Worm (Caenorhabditis elegans) whole organism, mixed stage, embryonic: ENCODE measurements around the gene twk-14.

Experiments used
- ces-1 ChIP-seq: fragments of 150-350 bp; optimal IDR thresholded peaks from 2 replicates; lab custom pipeline; 2014; ENCODE audit warnings: missing biosample characterization, missing genetic modification reagents, missing genetic modification characterization
- elt-3 ChIP-seq: fragments of 150-350 bp; optimal IDR thresholded peaks from 2 replicates; lab custom pipeline; 2014; ENCODE audit warnings: missing biosample characterization, missing genetic modification characterization
- nhr-12 ChIP-seq: fragments of 150-350 bp; optimal IDR thresholded peaks from 2 replicates; lab custom pipeline; 2014; ENCODE audit warnings: missing biosample characterization, missing genetic modification characterization
- nhr-2 ChIP-seq: fragments of 150-350 bp; optimal IDR thresholded peaks from 2 replicates; lab custom pipeline; 2014; ENCODE audit warnings: missing biosample characterization, missing genetic modification characterization
- nhr-237 ChIP-seq: fragments of 150-350 bp; optimal IDR thresholded peaks from 2 replicates; lab custom pipeline; 2014; ENCODE audit warnings: missing biosample characterization, missing genetic modification characterization
- unc-39 ChIP-seq: fragments of 150-350 bp; optimal IDR thresholded peaks from 2 replicates; lab custom pipeline; 2014; ENCODE audit warnings: missing biosample characterization, missing genetic modification characterization
- unc-62 ChIP-seq: fragments of 150-350 bp; optimal IDR thresholded peaks from 2 replicates; lab custom pipeline; 2014; ENCODE audit warnings: missing biosample characterization, missing genetic modification reagents, missing genetic modification characterization

- TF ChIP-seq nhr-12 (tag; lab: Kevin White, UChicago) (no peak), unc-39 (tag; lab: Kevin White, UChicago) (no peak), nhr-2 (tag; lab: Kevin White, UChicago) (no peak), ces-1 (GFP tag; lab: Kevin White, UChicago) (no peak), elt-3 (tag; lab: Kevin White, UChicago) (no peak), nhr-237 (tag; lab: Kevin White, UChicago) (no peak), unc-62 (GFP tag; lab: Kevin White, UChicago) (no peak)
These were observed 57.6 kb downstream of the twk-14 start, which contains the start of gene twk-13 for ce11 chrV:12337894-12338293.
